Worm (Caenorhabditis elegans) whole organism, young adult: ENCODE data around the gene ZK1098.11.

Source experiments
- egl-18 ChIP-seq: fragments of 200-800 bp; sonication (Bioruptor generic); IDR thresholded peaks from 2 replicates; pipeline ENCODE4 v1.3.6; 2022; ENCODE audit warnings: missing genetic modification reagents, missing genetic modification characterization, missing compliant biosample characterization
- lin-26 ChIP-seq: fragments of 200-800 bp; sonication (Bioruptor generic); IDR thresholded peaks from 2 replicates; pipeline ENCODE4 v1.3.6; 2022; ENCODE audit warnings: missing genetic modification reagents, missing genetic modification characterization, missing compliant biosample characterization
- nhr-179 ChIP-seq: sonication (generic microtip); optimal IDR thresholded peaks from 2 replicates; lab custom pipeline; 2016; ENCODE audit warnings: mild to moderate bottlenecking, missing genetic modification characterization, missing compliant biosample characterization
- unc-130 ChIP-seq: sonication (generic microtip); optimal IDR thresholded peaks from 2 replicates; lab custom pipeline; 2016; ENCODE audit warnings: missing genetic modification reagents, missing genetic modification characterization, missing compliant biosample characterization

DNA sequence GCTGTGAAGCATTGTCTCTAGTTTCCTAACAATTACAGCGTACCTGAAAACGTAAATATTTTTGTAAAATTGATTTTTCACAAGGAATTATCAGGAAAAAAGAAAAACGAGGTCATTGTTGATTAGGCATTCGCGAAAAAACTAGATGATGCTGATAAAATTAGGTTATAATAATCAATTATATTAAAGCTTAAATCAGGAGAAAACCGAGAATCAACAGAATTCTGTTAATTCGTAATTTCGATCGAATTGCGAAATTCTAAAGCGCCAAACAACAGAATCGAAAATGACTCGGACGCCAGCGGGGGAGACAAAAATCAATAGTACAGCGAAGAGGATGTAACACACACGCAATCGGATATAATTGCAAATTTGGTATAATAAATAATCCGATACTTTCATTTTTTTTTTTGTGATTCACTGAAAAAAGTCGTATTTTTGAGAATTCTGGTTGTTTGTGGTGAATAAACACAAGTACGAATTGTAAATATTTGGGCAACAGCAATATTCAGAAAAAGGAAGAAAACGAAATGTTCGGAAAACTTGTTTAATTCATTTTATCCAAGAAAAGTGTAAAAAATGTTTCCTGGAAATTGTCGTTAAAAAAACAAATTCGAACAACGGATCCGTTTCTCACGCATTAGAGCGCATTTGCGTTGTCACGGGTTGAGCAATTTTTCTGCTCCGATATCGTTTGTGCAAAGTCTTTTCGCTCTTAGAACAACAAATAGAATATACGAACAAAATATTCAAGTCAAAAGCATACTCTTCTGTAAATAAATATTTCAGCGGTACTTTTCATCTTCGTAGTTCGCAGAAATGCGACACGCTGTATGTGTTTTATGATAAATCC, 23.9 kb downstream of the ZK1098.11 start, which contains the start of gene ced-7:
- TF ChIP-seq lin-26 (GFP tag; lab: Robert Waterston, UW) = no peak
- TF ChIP-seq nhr-179 (tag; lab: Kevin White, UChicago) = no peak
- TF ChIP-seq egl-18 = no peak
- no peak for TF ChIP-seq unc-130
